Worm (Caenorhabditis elegans): ENCODE results near the gene jmjd-1.1.
A peak's percentile ranks its signal among the peaks of the same experiment; 100 is the strongest.

Gene jmjd-1.1

DNA sequence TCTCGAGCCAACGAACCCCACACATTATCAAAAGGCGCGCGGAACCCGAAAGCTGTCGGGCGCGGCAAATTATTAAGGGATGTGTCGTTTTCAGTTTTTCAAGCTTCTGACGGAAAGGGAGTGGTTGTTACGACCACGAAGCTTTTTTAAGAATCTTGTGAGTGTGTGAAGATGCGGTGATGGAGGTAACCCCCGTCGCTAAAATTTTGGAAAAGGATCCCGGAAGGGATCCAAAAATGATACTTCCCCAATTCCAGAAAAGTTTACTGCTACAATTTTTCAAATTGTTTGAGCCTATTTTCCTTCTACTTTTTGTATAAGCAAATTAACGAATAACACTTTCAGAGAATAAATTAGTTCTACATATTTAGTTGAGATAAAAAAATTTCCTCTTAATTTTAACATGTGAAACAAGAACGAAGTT, 49.7 kb upstream of the jmjd-1.1 start (continued):
- TF ChIP-seq unc-30 (tag; optimal IDR thresholded peaks at IDR 0.05): no peak
- no peak for TF ChIP-seq aha-1 (tag; optimal IDR thresholded peaks at IDR 0.05)
- no peak for TF ChIP-seq lir-3 (tag; optimal IDR thresholded peaks at IDR 0.05; ENCODE audit: poor library complexity)
- no peak for TF ChIP-seq hpl-2 (GFP tag; optimal IDR thresholded peaks at IDR 0.05)
- peak; percentile 44 for TF ChIP-seq nhr-20 (tag; optimal IDR thresholded peaks at IDR 0.05)
- no peak for TF ChIP-seq pag-3 (tag; optimal IDR thresholded peaks at IDR 0.05; ENCODE audit: borderline replicate concordance, insufficient read depth)
- TF ChIP-seq swsn-7 (tag; optimal IDR thresholded peaks at IDR 0.05): peak; percentile 35
- no peak for TF ChIP-seq Y116A8C.19 (tag; optimal IDR thresholded peaks at IDR 0.05; ENCODE audit: borderline replicate concordance)
- no peak for TF ChIP-seq jun-1 (tag; optimal IDR thresholded peaks at IDR 0.05)
- peak; percentile 82 for TF ChIP-seq fkh-8 (tag; optimal IDR thresholded peaks at IDR 0.05)
- peak; percentile 100 for TF ChIP-seq aly-2 (tag; optimal IDR thresholded peaks at IDR 0.05)
- no peak for TF ChIP-seq hlh-17 (GFP tag; optimal IDR thresholded peaks at IDR 0.05; ENCODE audit: borderline replicate concordance)
- peak; percentile 14 for TF ChIP-seq xbp-1 (tag; optimal IDR thresholded peaks at IDR 0.05)
- no peak for TF ChIP-seq pqm-1 (tag; optimal IDR thresholded peaks at IDR 0.05)
- TF ChIP-seq nhr-85 (tag): peak; percentile 77
- peak; percentile 81 for TF ChIP-seq ztf-4 (tag; optimal IDR thresholded peaks at IDR 0.05)
- TF ChIP-seq mdl-1 (tag; optimal IDR thresholded peaks at IDR 0.05): peak in 1 of 2 experiments; percentile 4
- TF ChIP-seq ces-1 (GFP tag; optimal IDR thresholded peaks at IDR 0.05): no peak
- peak; percentile 84 for TF ChIP-seq mab-9 (GFP tag; IDR thresholded peaks at IDR 0.05)
- no peak for TF ChIP-seq efl-3 (GFP tag; optimal IDR thresholded peaks at IDR 0.05)
- no peak for TF ChIP-seq F16B12.6 (tag; optimal IDR thresholded peaks at IDR 0.05)
- TF ChIP-seq C16A3.4 (tag; optimal IDR thresholded peaks at IDR 0.05): no peak
- no peak for TF ChIP-seq unc-62 (GFP tag; optimal IDR thresholded peaks at IDR 0.05)
- TF ChIP-seq egl-27 (tag; optimal IDR thresholded peaks at IDR 0.05): no peak
- TF ChIP-seq tbx-2 (tag; optimal IDR thresholded peaks at IDR 0.05): no peak
- TF ChIP-seq sptf-1 (tag; optimal IDR thresholded peaks at IDR 0.05): no peak
- TF ChIP-seq C34B4.2 (tag; optimal IDR thresholded peaks at IDR 0.05): no peak
- TF ChIP-seq alr-1 (tag; optimal IDR thresholded peaks at IDR 0.05; ENCODE audit: borderline replicate concordance): no peak
- no peak for TF ChIP-seq hlh-4 (tag; optimal IDR thresholded peaks at IDR 0.05)
- no peak; the same call in 1 of the 2 replicates for TF ChIP-seq ceh-88 (GFP tag; IDR thresholded peaks at IDR 0.05)
- peak in 1 of 6 experiments; percentile 73 for TF ChIP-seq elt-3 (tag; optimal IDR thresholded peaks at IDR 0.05)
- no peak for TF ChIP-seq nhr-77 (tag; optimal IDR thresholded peaks at IDR 0.05)
- TF ChIP-seq nhr-90 (tag; optimal IDR thresholded peaks at IDR 0.05; ENCODE audit: poor library complexity): peak; percentile 3
- peak; percentile 91 for TF ChIP-seq skn-1 (tag; optimal IDR thresholded peaks at IDR 0.05)

DNA sequence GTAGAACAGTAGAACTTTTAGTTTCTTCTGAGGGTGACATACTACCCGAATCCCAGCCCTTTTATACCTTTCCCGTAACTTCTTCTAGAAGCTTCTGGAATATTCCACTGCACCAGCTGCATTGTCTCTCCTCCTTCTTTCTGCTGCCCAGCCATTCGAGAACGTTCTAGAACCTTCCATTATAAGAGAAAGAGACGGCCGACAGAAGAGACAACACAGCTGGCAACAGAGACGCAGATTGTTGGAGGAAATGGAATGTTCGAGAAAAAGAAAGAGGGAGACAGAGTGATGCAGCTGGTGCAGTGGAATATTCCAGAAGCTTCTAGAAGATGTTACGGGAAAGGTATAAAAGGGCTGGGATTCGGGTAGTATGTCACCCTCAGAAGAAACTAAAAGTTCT, 47.1 kb upstream of the jmjd-1.1 start, which contains the start of the genes F44E5.4 and F44E5.5:
Gene F44E5.4, minus strand, starts transcription at position 35 of the 400 bp plus-strand sequence.
Gene F44E5.5, plus strand, starts transcription at position 386 of the 400 bp plus-strand sequence.
- TF ChIP-seq C34B4.2 (tag; optimal IDR thresholded peaks at IDR 0.05) (peak; percentile 86), nhr-20 (tag; optimal IDR thresholded peaks at IDR 0.05) (peak; percentile 89), nhr-76 (tag; optimal IDR thresholded peaks at IDR 0.05) (peak; percentile 27), fkh-4 (tag; optimal IDR thresholded peaks at IDR 0.05; ENCODE audit: borderline replicate concordance) (peak; percentile 37), ceh-90 (tag; optimal IDR thresholded peaks at IDR 0.05) (peak; percentile 12), nhr-237 (tag; optimal IDR thresholded peaks at IDR 0.05) (peak; percentile 83), sup-37 (GFP tag; optimal IDR thresholded peaks at IDR 0.05) (peak; percentile 77), ceh-63 (GFP tag; optimal IDR thresholded peaks at IDR 0.05) (peak; percentile 75), unc-86 (tag; optimal IDR thresholded peaks at IDR 0.05) (peak; percentile 89), elt-3 (tag; optimal IDR thresholded peaks at IDR 0.05) (peak in 2 of 6 experiments; percentile 63 to 86), snpc-4 (tag; optimal IDR thresholded peaks at IDR 0.05) (peak; percentile 32), fkh-10 (GFP tag; optimal IDR thresholded peaks at IDR 0.05) (peak; percentile 61), lin-35 (GFP tag; optimal IDR thresholded peaks at IDR 0.05) (peak; percentile 31 to 78), lin-39 (tag; optimal IDR thresholded peaks at IDR 0.05) (peak; percentile 52), skn-1 (tag; optimal IDR thresholded peaks at IDR 0.05) (peak; percentile 47), unc-130 (tag; optimal IDR thresholded peaks at IDR 0.05) (peak; percentile 38), hlh-17 (GFP tag; optimal IDR thresholded peaks at IDR 0.05; ENCODE audit: borderline replicate concordance) (peak; percentile 91), xbp-1 (tag; optimal IDR thresholded peaks at IDR 0.05) (peak; percentile 84), aha-1 (tag; optimal IDR thresholded peaks at IDR 0.05) (peak; percentile 76), nhr-47 (tag; optimal IDR thresholded peaks at IDR 0.05) (peak; percentile 96), elt-2 (tag; optimal IDR thresholded peaks at IDR 0.05) (peak; percentile 54), jun-1 (tag; optimal IDR thresholded peaks at IDR 0.05) (peak; percentile 90), lin-14 (GFP tag; optimal IDR thresholded peaks at IDR 0.05) (peak; percentile 94), zip-4 (GFP tag; optimal IDR thresholded peaks at IDR 0.05) (peak; percentile 76), ceh-88 (GFP tag; IDR thresholded peaks at IDR 0.05) (peak; percentile 94), rnt-1 (tag; optimal IDR thresholded peaks at IDR 0.05) (peak; percentile 88)
